Fruit fly (Drosophila melanogaster) whole organism, embryonic: ENCODE results near the gene CG46317.
A peak's percentile ranks its signal among the peaks of the same experiment; 100 is the strongest.

Source experiments
- Ada2b ChIP-seq: fragments of 200-800 bp; sonication (Bioruptor generic); IDR thresholded peaks from 2 replicates; pipeline ENCODE4 v1.3.6; 2022; ENCODE audit warnings: missing biosample characterization, missing genetic modification characterization
- Antp ChIP-seq: fragments of 200-800 bp; sonication (Bioruptor generic); optimal IDR thresholded peaks from 3 replicates; lab custom pipeline; 2016; ENCODE audit warnings: missing biosample characterization, missing genetic modification characterization
- BEAF-32 ChIP-seq: fragments of 200-800 bp; sonication (Bioruptor generic); optimal IDR thresholded peaks from 3 replicates; lab custom pipeline; 2017; ENCODE audit warnings: missing biosample characterization, missing genetic modification characterization, mild to moderate bottlenecking, moderate library complexity, missing genetic modification reagents
- Bgb ChIP-seq: fragments of 200-800 bp; sonication (Bioruptor generic); IDR thresholded peaks from 2 replicates; pipeline ENCODE4 v1.3.6; 2022; ENCODE audit warnings: missing biosample characterization, missing genetic modification characterization; ENCODE audit not compliant: partially characterized antibody
- BtbVII ChIP-seq: fragments of 200-800 bp; sonication (Bioruptor generic); optimal IDR thresholded peaks from 3 replicates; lab custom pipeline; 2017; ENCODE audit warnings: missing biosample characterization, mild to moderate bottlenecking, missing genetic modification characterization
- CG10267 ChIP-seq: fragments of 200-800 bp; sonication (Bioruptor generic); optimal IDR thresholded peaks from 2 replicates; lab custom pipeline; 2018; ENCODE audit warnings: missing biosample characterization, mild to moderate bottlenecking, missing genetic modification characterization, moderate library complexity
- CG10565 ChIP-seq: fragments of 200-800 bp; sonication (Bioruptor generic); optimal IDR thresholded peaks from 3 replicates; lab custom pipeline; 2016; ENCODE audit warnings: missing biosample characterization, mild to moderate bottlenecking, missing genetic modification characterization
- CG15514 ChIP-seq: fragments of 200-800 bp; sonication (Bioruptor generic); optimal IDR thresholded peaks from 3 replicates; lab custom pipeline; 2017; ENCODE audit warnings: missing biosample characterization, missing genetic modification characterization, mild to moderate bottlenecking, moderate library complexity, missing genetic modification reagents
- CG15601 ChIP-seq: fragments of 200-800 bp; sonication (Bioruptor generic); optimal IDR thresholded peaks from 3 replicates; lab custom pipeline; 2019; ENCODE audit warnings: missing biosample characterization, mild to moderate bottlenecking, missing genetic modification characterization, moderate library complexity
- CG2129 ChIP-seq: fragments of 200-800 bp; sonication (Bioruptor generic); IDR thresholded peaks from 2 replicates; pipeline ENCODE4 v1.3.6; 2022; ENCODE audit warnings: missing biosample characterization, missing genetic modification characterization; ENCODE audit not compliant: partially characterized antibody
- CG31365 ChIP-seq: fragments of 200-800 bp; sonication (Bioruptor generic); optimal IDR thresholded peaks from 2 replicates; lab custom pipeline; 2018; ENCODE audit warnings: missing biosample characterization, mild to moderate bottlenecking, missing genetic modification characterization
- CG31441 ChIP-seq: fragments of 200-800 bp; sonication (Bioruptor generic); IDR thresholded peaks from 2 replicates; pipeline ENCODE4 v1.3.6; 2022; ENCODE audit warnings: missing biosample characterization, missing genetic modification characterization
- CG32532 ChIP-seq: fragments of 200-800 bp; sonication (Bioruptor generic); IDR thresholded peaks from 2 replicates; pipeline ENCODE4 v1.3.6; 2022; ENCODE audit warnings: missing biosample characterization, missing genetic modification characterization
- CG3281 ChIP-seq: fragments of 200-800 bp; sonication (Bioruptor generic); optimal IDR thresholded peaks from 3 replicates; lab custom pipeline; 2017; ENCODE audit warnings: missing biosample characterization, mild to moderate bottlenecking, missing genetic modification characterization
- CG4617 ChIP-seq: fragments of 200-800 bp; sonication (Bioruptor generic); optimal IDR thresholded peaks from 3 replicates; lab custom pipeline; 2016; ENCODE audit warnings: missing biosample characterization, missing genetic modification characterization, borderline replicate concordance
- CG4820 ChIP-seq: fragments of 200-800 bp; sonication (Bioruptor generic); optimal IDR thresholded peaks from 3 replicates; lab custom pipeline; 2016; ENCODE audit warnings: missing biosample characterization, missing genetic modification characterization
- CG4854 ChIP-seq: fragments of 200-800 bp; sonication (Bioruptor generic); optimal IDR thresholded peaks from 2 replicates; lab custom pipeline; 2016; ENCODE audit warnings: missing biosample characterization, missing genetic modification characterization, inconsistent platforms
- CG7786 ChIP-seq: fragments of 200-800 bp; sonication (Bioruptor generic); optimal IDR thresholded peaks from 2 replicates; lab custom pipeline; 2016; ENCODE audit warnings: missing biosample characterization, missing genetic modification characterization
- CG8388 ChIP-seq: fragments of 200-800 bp; sonication (Bioruptor generic); optimal IDR thresholded peaks from 2 replicates; lab custom pipeline; 2019; ENCODE audit warnings: missing biosample characterization, mild to moderate bottlenecking, missing genetic modification characterization, moderate library complexity
- CG8924 ChIP-seq: fragments of 200-800 bp; optimal IDR thresholded peaks from 3 replicates; lab custom pipeline; 2019; ENCODE audit warnings: missing biosample characterization, mild to moderate bottlenecking, missing genetic modification characterization, moderate library complexity
- CG9727 ChIP-seq: fragments of 200-800 bp; sonication (Bioruptor generic); optimal IDR thresholded peaks from 3 replicates; lab custom pipeline; 2017; ENCODE audit warnings: missing biosample characterization, mild to moderate bottlenecking, missing genetic modification characterization
- CG9932 ChIP-seq: fragments of 200-800 bp; sonication (Bioruptor generic); IDR thresholded peaks from 2 replicates; pipeline ENCODE4 v1.3.6; 2022; ENCODE audit warnings: missing biosample characterization, missing genetic modification characterization
- Chrac-16 ChIP-seq: fragments of 200-800 bp; sonication (Bioruptor generic); optimal IDR thresholded peaks from 3 replicates; lab custom pipeline; 2016; ENCODE audit warnings: missing biosample characterization, missing genetic modification characterization
- Dbx ChIP-seq: fragments of 200-800 bp; sonication (Bioruptor generic); IDR thresholded peaks from 3 replicates; pipeline ENCODE4 v1.3.6; 2022; ENCODE audit warnings: missing biosample characterization, missing genetic modification characterization
- Dip3 ChIP-seq: fragments of 200-800 bp; sonication (Bioruptor generic); optimal IDR thresholded peaks from 3 replicates; lab custom pipeline; 2016; ENCODE audit warnings: missing biosample characterization, missing genetic modification characterization
- Ets65A ChIP-seq: fragments of 200-800 bp; sonication (Bioruptor generic); peaks from one replicate; lab custom pipeline; 2016; ENCODE audit warnings: missing biosample characterization, missing genetic modification characterization
- HmgD ChIP-seq: fragments of 200-800 bp; sonication (Bioruptor generic); optimal IDR thresholded peaks from 3 replicates; lab custom pipeline; 2016; ENCODE audit warnings: missing biosample characterization, missing genetic modification characterization
- Hr51 ChIP-seq, 2 experiments: fragments of 200-800 bp; sonication (Bioruptor generic); optimal IDR thresholded peaks; 2 replicates in 1 of 2; 3 replicates in 1 of 2; lab custom pipeline; 2016 to 2018; ENCODE audit warnings: missing biosample characterization in 2 of 2, missing genetic modification characterization in 2 of 2, mild to moderate bottlenecking in 1 of 2, moderate library complexity in 1 of 2
- Lpt ChIP-seq: fragments of >200 bp; optimal IDR thresholded peaks from 2 replicates; lab custom pipeline; 2018; ENCODE audit warnings: missing biosample characterization, missing genetic modification characterization
- Med ChIP-seq: fragments of 200-800 bp; sonication (Bioruptor generic); peaks from one replicate; lab custom pipeline; 2016; ENCODE audit warnings: missing biosample characterization, missing genetic modification characterization, mild to moderate bottlenecking, inconsistent platforms, moderate library complexity
- NC2β ChIP-seq: fragments of 200-800 bp; sonication (Bioruptor generic); optimal IDR thresholded peaks from 2 replicates; lab custom pipeline; 2016; ENCODE audit warnings: missing biosample characterization, missing genetic modification characterization
- NFAT ChIP-seq: fragments of 200-800 bp; sonication (Bioruptor generic); IDR thresholded peaks from 2 replicates; pipeline ENCODE4 v1.3.6; 2022; ENCODE audit warnings: missing biosample characterization, missing genetic modification characterization
- Opbp ChIP-seq: fragments of 200-800 bp; sonication (Bioruptor generic); IDR thresholded peaks from 3 replicates; pipeline ENCODE4 v1.3.6; 2022; ENCODE audit warnings: missing biosample characterization, missing genetic modification characterization; ENCODE audit not compliant: partially characterized antibody
- Side ChIP-seq: fragments of 200-800 bp; sonication (Bioruptor generic); optimal IDR thresholded peaks from 2 replicates; lab custom pipeline; 2016; ENCODE audit warnings: missing biosample characterization, missing genetic modification characterization
- Six4 ChIP-seq: fragments of 200-800 bp; sonication (Bioruptor generic); optimal IDR thresholded peaks from 2 replicates; lab custom pipeline; 2016; ENCODE audit warnings: missing biosample characterization, missing genetic modification characterization
- Vsx1 ChIP-seq: fragments of 200-800 bp; sonication (Bioruptor generic); optimal IDR thresholded peaks from 2 replicates; lab custom pipeline; 2017; ENCODE audit warnings: missing biosample characterization, mild to moderate bottlenecking, missing genetic modification characterization, missing genetic modification reagents
- danr ChIP-seq: fragments of 200-800 bp; sonication (Bioruptor generic); IDR thresholded peaks from 2 replicates; pipeline ENCODE4 v1.3.6; 2022; ENCODE audit warnings: missing biosample characterization, missing genetic modification characterization
- ewg ChIP-seq: fragments of 200-800 bp; sonication (Bioruptor generic); optimal IDR thresholded peaks from 3 replicates; lab custom pipeline; 2017; ENCODE audit warnings: mild to moderate bottlenecking, missing biosample characterization, missing genetic modification reagents, missing genetic modification characterization
- fd3F ChIP-seq: fragments of 200-800 bp; sonication (Bioruptor generic); optimal IDR thresholded peaks from 2 replicates; lab custom pipeline; 2018; ENCODE audit warnings: missing biosample characterization, mild to moderate bottlenecking, missing genetic modification characterization, moderate library complexity
- ftz-f1 ChIP-seq: fragments of 200-800 bp; sonication (Bioruptor generic); optimal IDR thresholded peaks from 2 replicates; lab custom pipeline; 2016; ENCODE audit warnings: missing biosample characterization, missing genetic modification characterization
- knrl ChIP-seq: fragments of 200-800 bp; sonication (Bioruptor generic); IDR thresholded peaks from 3 replicates; pipeline ENCODE4 v1.3.6; 2022; ENCODE audit warnings: missing biosample characterization, missing genetic modification characterization; ENCODE audit not compliant: partially characterized antibody
- nau ChIP-seq: fragments of 200-800 bp; sonication (Bioruptor generic); optimal IDR thresholded peaks from 3 replicates; lab custom pipeline; 2017; ENCODE audit warnings: missing biosample characterization, mild to moderate bottlenecking, missing genetic modification characterization, missing genetic modification reagents
- otp ChIP-seq: fragments of 200-800 bp; sonication (Bioruptor generic); IDR thresholded peaks from 3 replicates; pipeline ENCODE4, ENCODE4 v1.3.6; 2022; ENCODE audit warnings: missing biosample characterization, missing genetic modification characterization
- phol ChIP-seq: fragments of 200-800 bp; sonication (Bioruptor generic); optimal IDR thresholded peaks from 3 replicates; lab custom pipeline; 2018; ENCODE audit warnings: missing biosample characterization, mild to moderate bottlenecking, missing genetic modification characterization, moderate library complexity
- row ChIP-seq: fragments of 200-800 bp; sonication (Bioruptor generic); IDR thresholded peaks from 3 replicates; pipeline ENCODE4 v1.3.6; 2022; ENCODE audit warnings: missing biosample characterization, missing genetic modification characterization
- sens ChIP-seq: fragments of 200-800 bp; sonication (Bioruptor generic); peaks from one replicate; lab custom pipeline; 2016; ENCODE audit warnings: missing biosample characterization, missing genetic modification characterization
- sob ChIP-seq: fragments of 200-800 bp; sonication (Bioruptor generic); IDR thresholded peaks from 2 replicates; pipeline ENCODE4 v1.3.6; 2022; ENCODE audit warnings: missing biosample characterization, missing genetic modification characterization
- sr ChIP-seq: fragments of 200-800 bp; sonication (Bioruptor generic); IDR thresholded peaks from 3 replicates; pipeline ENCODE4 v1.3.6; 2022; ENCODE audit warnings: missing biosample characterization, missing genetic modification characterization
- twi ChIP-seq: fragments of 200-800 bp; optimal IDR thresholded peaks from 2 replicates; lab custom pipeline; 2019; ENCODE audit warnings: missing biosample characterization, mild to moderate bottlenecking, missing genetic modification characterization, moderate library complexity
- unc-4 ChIP-seq: fragments of 200-800 bp; sonication (Bioruptor generic); IDR thresholded peaks from 2 replicates; pipeline ENCODE4 v1.3.6; 2022; ENCODE audit warnings: missing biosample characterization, missing genetic modification characterization; ENCODE audit not compliant: partially characterized antibody

Gene CG46317

dm6 chrX:14233843-14234337 is 27.1 kb upstream of the CG46317 start, which contains the start of gene CG42271:
Gene CG42271 (minus strand): TSS chrX:14234066.
- no peak for TF ChIP-seq sr
- peak; percentile 85 for TF ChIP-seq Opbp (GFP tag; lab: Robert Waterston, UW)
- peak; percentile 29; the same call in 1 of the 2 replicates for TF ChIP-seq CG32532 (GFP tag; lab: Robert Waterston, UW)
- TF ChIP-seq Ada2b: 0 out of 2 replicates have a peak, but pooled peaks have one; percentile 13
- TF ChIP-seq Med (GFP tag; lab: Kevin White, UChicago): peak; percentile 60
- peak; percentile 69 for TF ChIP-seq CG8924 (tag; lab: Kevin White, UChicago)
- TF ChIP-seq danr (GFP tag; lab: Robert Waterston, UW): no peak
- peak; percentile 34 for TF ChIP-seq sens
- peak; percentile 52 for TF ChIP-seq sob (GFP tag; lab: Robert Waterston, UW)
- TF ChIP-seq Vsx1 (GFP tag; lab: Kevin White, UChicago): peak; percentile 36
- TF ChIP-seq CG9727 (GFP tag; lab: Kevin White, UChicago): peak; percentile 64
- TF ChIP-seq CG10267: peak; percentile 56
- TF ChIP-seq CG9932 (GFP tag; lab: Robert Waterston, UW): peak; percentile 59
- peak; percentile 3 for TF ChIP-seq BtbVII (GFP tag; lab: Kevin White, UChicago)
- no peak for TF ChIP-seq NC2β (GFP tag; lab: Kevin White, UChicago)
- peak; percentile 85 for TF ChIP-seq Bgb
- no peak for TF ChIP-seq Lpt (GFP tag; lab: Kevin White, UChicago)
- TF ChIP-seq ewg (GFP tag; lab: Kevin White, UChicago): peak; percentile 5
- no peak for TF ChIP-seq CG4854 (GFP tag; lab: Kevin White, UChicago)
- TF ChIP-seq Hr51 (GFP tag; optimal IDR thresholded peaks at IDR 0.05; lab: Kevin White, UChicago): peak in 1 of 2 experiments; percentile 7
- no peak for TF ChIP-seq Dip3 (GFP tag; lab: Kevin White, UChicago)
- TF ChIP-seq Side (GFP tag; lab: Kevin White, UChicago): no peak
- no peak for TF ChIP-seq CG7786 (GFP tag; lab: Kevin White, UChicago)
- no peak for TF ChIP-seq nau (GFP tag; lab: Kevin White, UChicago)
- peak; percentile 62 for TF ChIP-seq CG2129
- no peak for TF ChIP-seq Six4
- no peak for TF ChIP-seq CG31365
- TF ChIP-seq BEAF-32 (GFP tag; lab: Kevin White, UChicago): peak; percentile 82
- TF ChIP-seq CG10565: no peak
- TF ChIP-seq Ets65A (GFP tag; lab: Kevin White, UChicago): peak; percentile 58
- TF ChIP-seq knrl: peak; percentile 97
- TF ChIP-seq fd3F (GFP tag; lab: Kevin White, UChicago): peak; percentile 36
- TF ChIP-seq Dbx (GFP tag; lab: Robert Waterston, UW): peak; percentile 44; the same call in 1 of the 3 replicates
- no peak; the same call in 1 of the 2 replicates for TF ChIP-seq CG31441
- peak; percentile 15 for TF ChIP-seq ftz-f1 (GFP tag; lab: Kevin White, UChicago)
- TF ChIP-seq CG15514 (GFP tag; lab: Kevin White, UChicago): peak; percentile 61
- peak; percentile 64 for TF ChIP-seq phol
- peak; percentile 4 for TF ChIP-seq twi (tag; lab: Kevin White, UChicago)
- no peak for TF ChIP-seq CG3281 (GFP tag; lab: Kevin White, UChicago)
- TF ChIP-seq CG8388 (GFP tag; lab: Kevin White, UChicago): peak; percentile 29
- peak; percentile 41 for TF ChIP-seq CG15601 (tag; lab: Kevin White, UChicago)
- no peak for TF ChIP-seq HmgD (GFP tag; lab: Kevin White, UChicago)
- 0 out of 3 replicates have a peak, but pooled peaks have one; percentile 7 for TF ChIP-seq otp
- peak; percentile 11 for TF ChIP-seq CG4820 (GFP tag; lab: Kevin White, UChicago)
- peak; percentile 92 for TF ChIP-seq row
- TF ChIP-seq CG4617 (GFP tag; lab: Kevin White, UChicago): peak; percentile 50
- TF ChIP-seq Chrac-16 (GFP tag; lab: Kevin White, UChicago): peak; percentile 37
- peak; percentile 96 for TF ChIP-seq unc-4
- no peak for TF ChIP-seq NFAT (GFP tag; lab: Robert Waterston, UW)
- TF ChIP-seq Antp (GFP tag; lab: Kevin White, UChicago): no peak
